Worm (Caenorhabditis elegans): ENCODE measurements around the gene Y38F1A.2.

The Y38F1A.2 gene

ce11 chrII:12978658-12979057 is 23.9 kb downstream of the Y38F1A.2 start:
- no peak for TF ChIP-seq elt-2 (tag; optimal IDR thresholded peaks at IDR 0.05)
- no peak for TF ChIP-seq lsy-12 (tag; optimal IDR thresholded peaks at IDR 0.05)
- TF ChIP-seq lin-15B (tag; optimal IDR thresholded peaks at IDR 0.05): no peak
- no peak for TF ChIP-seq elt-3 (tag; optimal IDR thresholded peaks at IDR 0.05)
- no peak for TF ChIP-seq mdl-1 (tag; optimal IDR thresholded peaks at IDR 0.05)
- TF ChIP-seq nhr-28 (tag; optimal IDR thresholded peaks at IDR 0.05): no peak
- no peak for TF ChIP-seq zag-1 (tag; optimal IDR thresholded peaks at IDR 0.05)
- TF ChIP-seq ztf-4 (tag; optimal IDR thresholded peaks at IDR 0.05): no peak
- TF ChIP-seq lin-39 (tag; optimal IDR thresholded peaks at IDR 0.05): no peak
- TF ChIP-seq hmg-11 (tag; optimal IDR thresholded peaks at IDR 0.05): no peak
- no peak for TF ChIP-seq fkh-10 (GFP tag; optimal IDR thresholded peaks at IDR 0.05)
- TF ChIP-seq nhr-77 (tag; optimal IDR thresholded peaks at IDR 0.05): no peak
- no peak for TF ChIP-seq R02D3.7 (tag; optimal IDR thresholded peaks at IDR 0.05)

ce11 chrII:12980212-12980611 is 25.5 kb downstream of the Y38F1A.2 start, which contains the start of gene cyd-1:
Gene cyd-1 (plus strand): TSS chrII:12980591.
- TF ChIP-seq ztf-4 (tag; optimal IDR thresholded peaks at IDR 0.05): no peak
- peak; percentile 100 for TF ChIP-seq elt-2 (tag; optimal IDR thresholded peaks at IDR 0.05)
- TF ChIP-seq pha-4 (tag; optimal IDR thresholded peaks at IDR 0.05): peak; percentile 91
- TF ChIP-seq fos-1 (tag; optimal IDR thresholded peaks at IDR 0.05): no peak
- peak; percentile 26 for TF ChIP-seq jun-1 (tag; optimal IDR thresholded peaks at IDR 0.05)
- TF ChIP-seq tbx-2 (tag; optimal IDR thresholded peaks at IDR 0.05): no peak
- no peak for TF ChIP-seq egl-27 (tag; optimal IDR thresholded peaks at IDR 0.05)
- TF ChIP-seq pqm-1 (tag; optimal IDR thresholded peaks at IDR 0.05): peak; percentile 85

- no peak for TF ChIP-seq tbx-2 (tag; optimal IDR thresholded peaks at IDR 0.05)
- no peak for TF ChIP-seq nhr-76 (tag; optimal IDR thresholded peaks at IDR 0.05)
- TF ChIP-seq ama-1 (optimal IDR thresholded peaks at IDR 0.05): no peak
- TF ChIP-seq hmg-11 (tag; optimal IDR thresholded peaks at IDR 0.05): no peak
- no peak for TF ChIP-seq ztf-11 (tag; optimal IDR thresholded peaks at IDR 0.05)
- TF ChIP-seq snpc-4 (tag; optimal IDR thresholded peaks at IDR 0.05): no peak
- no peak for TF ChIP-seq daf-12 (tag; optimal IDR thresholded peaks at IDR 0.05)
- TF ChIP-seq fos-1 (tag; optimal IDR thresholded peaks at IDR 0.05): no peak
- TF ChIP-seq nhr-43 (tag; optimal IDR thresholded peaks at IDR 0.05; ENCODE audit: poor library complexity, severe bottlenecking): no peak
- no peak for TF ChIP-seq sea-2 (GFP tag; optimal IDR thresholded peaks at IDR 0.05)
- TF ChIP-seq nhr-28 (tag; optimal IDR thresholded peaks at IDR 0.05): no peak
- TF ChIP-seq nfya-1 (tag; optimal IDR thresholded peaks at IDR 0.05; ENCODE audit: insufficient read depth): no peak
- no peak for TF ChIP-seq jun-1 (tag; optimal IDR thresholded peaks at IDR 0.05)
- no peak for TF ChIP-seq lsy-12 (tag; optimal IDR thresholded peaks at IDR 0.05)
- no peak for TF ChIP-seq ceh-82 (tag; optimal IDR thresholded peaks at IDR 0.05)
- no peak for TF ChIP-seq ceh-16 (tag; optimal IDR thresholded peaks at IDR 0.05)
- peak; percentile 17 for TF ChIP-seq unc-62 (GFP tag; optimal IDR thresholded peaks at IDR 0.05)
- TF ChIP-seq mml-1 (tag; optimal IDR thresholded peaks at IDR 0.05): no peak
- no peak for TF ChIP-seq egl-5 (tag; optimal IDR thresholded peaks at IDR 0.05)
- TF ChIP-seq elt-3 (tag; optimal IDR thresholded peaks at IDR 0.05): no peak
- no peak for TF ChIP-seq mdl-1 (tag; optimal IDR thresholded peaks at IDR 0.05)
- TF ChIP-seq nhr-23 (tag; optimal IDR thresholded peaks at IDR 0.05): no peak
- no peak for TF ChIP-seq ztf-4 (tag; optimal IDR thresholded peaks at IDR 0.05)
- TF ChIP-seq egl-27 (tag; optimal IDR thresholded peaks at IDR 0.05): no peak
- no peak for TF ChIP-seq nhr-67 (tag; optimal IDR thresholded peaks at IDR 0.05)
- TF ChIP-seq lin-39 (tag; optimal IDR thresholded peaks at IDR 0.05): no peak
- TF ChIP-seq skn-1 (tag; optimal IDR thresholded peaks at IDR 0.05): no peak
- TF ChIP-seq aly-2 (tag; optimal IDR thresholded peaks at IDR 0.05): no peak
- peak; percentile 53 for TF ChIP-seq elt-2 (tag; optimal IDR thresholded peaks at IDR 0.05)
- peak; percentile 14 for TF ChIP-seq nhr-25 (tag; optimal IDR thresholded peaks at IDR 0.05)
- TF ChIP-seq elt-1 (tag; optimal IDR thresholded peaks at IDR 0.05): peak; percentile 92
- TF ChIP-seq pha-4 (tag; optimal IDR thresholded peaks at IDR 0.05): peak; percentile 48
- TF ChIP-seq fkh-2 (tag; optimal IDR thresholded peaks at IDR 0.05): no peak
- TF ChIP-seq nhr-11 (tag; optimal IDR thresholded peaks at IDR 0.05): no peak
- no peak for TF ChIP-seq nhr-237 (tag; optimal IDR thresholded peaks at IDR 0.05)
- TF ChIP-seq ceh-28 (tag; optimal IDR thresholded peaks at IDR 0.05): no peak
- no peak for TF ChIP-seq fkh-10 (GFP tag; optimal IDR thresholded peaks at IDR 0.05)
- TF ChIP-seq nhr-12 (tag; optimal IDR thresholded peaks at IDR 0.05): no peak
- no peak for TF ChIP-seq zag-1 (tag; optimal IDR thresholded peaks at IDR 0.05)
- no peak for TF ChIP-seq unc-39 (tag; optimal IDR thresholded peaks at IDR 0.05)
- no peak for TF ChIP-seq lin-15B (tag; optimal IDR thresholded peaks at IDR 0.05)
Measured at ce11 chrII:12981980-12982575, 27.3 kb downstream of the Y38F1A.2 start.

All from whole organism, L3 larva.